Fruit fly (Drosophila melanogaster): ENCODE data around the gene Jhbp4.

Jhbp4 gene

dm6 chr3R:16042900-16043548 is at the start of gene Jhbp4:
TSS of gene Jhbp4 (plus strand) at chr3R:16043498.
- TF ChIP-seq CG8478 (optimal IDR thresholded peaks at IDR 0.05) = no peak
- TF ChIP-seq CTCF (optimal IDR thresholded peaks at IDR 0.05) = no peak

dm6 chr3R:15993815-15994572 is 49.3 kb upstream of the Jhbp4 start:
- TF ChIP-seq CTCF (optimal IDR thresholded peaks at IDR 0.05) = no peak
- no peak for TF ChIP-seq CG8478 (optimal IDR thresholded peaks at IDR 0.05)

DNA sequence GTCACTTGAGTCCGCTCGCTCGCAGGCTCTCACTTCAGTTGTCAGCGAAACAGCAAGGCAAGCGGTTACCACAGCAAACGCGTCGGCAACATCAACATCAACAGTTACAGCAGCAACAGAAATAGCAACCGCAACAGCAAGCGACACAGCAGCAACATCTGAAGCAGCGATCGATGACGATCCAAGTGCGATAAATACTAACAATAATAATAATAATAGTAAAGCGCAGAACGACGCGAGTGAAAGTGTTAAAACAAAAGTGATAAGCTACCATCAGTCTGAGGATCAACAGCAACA is 48.8 kb upstream of the Jhbp4 start:
- no peak for TF ChIP-seq CG8478 (optimal IDR thresholded peaks at IDR 0.05)

DNA sequence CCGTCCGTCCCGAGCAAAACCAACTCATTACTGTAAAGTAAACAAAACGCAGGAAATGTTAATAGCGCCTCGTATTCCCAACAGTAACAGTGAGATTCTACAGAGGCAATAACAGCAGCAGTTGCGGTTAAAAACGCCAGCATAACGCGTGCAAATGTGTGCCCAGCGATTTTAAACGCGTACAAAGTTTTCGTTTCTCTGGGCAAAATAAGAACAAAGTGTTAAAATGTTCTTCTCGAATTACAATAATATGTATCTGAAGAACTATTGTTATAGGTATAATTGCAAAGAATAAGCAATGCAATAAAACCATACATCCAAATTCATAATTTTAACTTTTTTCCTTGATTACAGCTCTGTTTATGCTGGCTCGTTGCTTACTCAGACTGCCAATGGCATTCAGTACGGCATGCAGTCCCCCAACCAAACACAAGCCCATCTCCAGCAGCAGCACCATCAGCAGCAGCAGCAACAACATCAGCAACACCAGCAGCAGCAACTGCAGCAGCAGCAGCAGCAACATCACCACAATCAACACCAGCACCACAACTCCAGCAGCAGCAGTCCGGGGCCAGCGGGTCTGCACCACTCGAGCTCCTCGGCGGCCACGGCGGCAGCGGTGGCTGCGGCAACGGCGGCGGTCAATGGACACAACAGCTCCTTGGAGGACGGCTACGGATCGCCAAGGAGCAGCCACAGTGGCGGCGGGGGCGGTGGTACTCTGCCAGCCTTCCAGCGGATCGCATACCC is 44.2 kb upstream of the Jhbp4 start:
- TF ChIP-seq CG8478 (optimal IDR thresholded peaks at IDR 0.05) = no peak
- TF ChIP-seq CTCF (optimal IDR thresholded peaks at IDR 0.05) = no peak

DNA sequence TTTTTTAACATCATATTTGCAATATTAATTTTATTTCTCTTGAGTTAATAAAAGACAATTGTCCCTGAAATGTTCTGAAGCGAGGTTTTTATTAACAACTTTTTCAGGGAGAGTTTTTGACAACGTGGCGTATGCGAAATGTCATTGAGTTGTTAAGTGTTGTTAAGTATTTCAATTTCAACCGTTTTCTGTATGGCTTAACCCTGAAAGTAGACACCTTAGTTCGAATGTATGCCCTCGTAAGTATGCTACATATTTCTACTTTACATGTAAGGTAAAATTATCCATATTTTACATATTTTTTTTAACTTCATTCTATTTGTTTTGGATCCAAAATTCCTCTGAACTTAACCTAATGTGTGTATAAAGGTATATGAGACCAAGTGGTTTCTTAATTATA is 39.3 kb upstream of the Jhbp4 start:
- TF ChIP-seq CTCF (optimal IDR thresholded peaks at IDR 0.05) (peak; percentile 15 to 53), CG8478 (optimal IDR thresholded peaks at IDR 0.05) (no peak)

- peak; percentile 61 for TF ChIP-seq CG8478 (optimal IDR thresholded peaks at IDR 0.05)
- no peak for TF ChIP-seq CTCF (optimal IDR thresholded peaks at IDR 0.05)
Observed at dm6 chr3R:16004691-16005474, 38.4 kb upstream of the Jhbp4 start.

dm6 chr3R:16005943-16006342 is 37.4 kb upstream of the Jhbp4 start:
- TF ChIP-seq CTCF (optimal IDR thresholded peaks at IDR 0.05) (no peak), CG8478 (optimal IDR thresholded peaks at IDR 0.05) (no peak)

DNA sequence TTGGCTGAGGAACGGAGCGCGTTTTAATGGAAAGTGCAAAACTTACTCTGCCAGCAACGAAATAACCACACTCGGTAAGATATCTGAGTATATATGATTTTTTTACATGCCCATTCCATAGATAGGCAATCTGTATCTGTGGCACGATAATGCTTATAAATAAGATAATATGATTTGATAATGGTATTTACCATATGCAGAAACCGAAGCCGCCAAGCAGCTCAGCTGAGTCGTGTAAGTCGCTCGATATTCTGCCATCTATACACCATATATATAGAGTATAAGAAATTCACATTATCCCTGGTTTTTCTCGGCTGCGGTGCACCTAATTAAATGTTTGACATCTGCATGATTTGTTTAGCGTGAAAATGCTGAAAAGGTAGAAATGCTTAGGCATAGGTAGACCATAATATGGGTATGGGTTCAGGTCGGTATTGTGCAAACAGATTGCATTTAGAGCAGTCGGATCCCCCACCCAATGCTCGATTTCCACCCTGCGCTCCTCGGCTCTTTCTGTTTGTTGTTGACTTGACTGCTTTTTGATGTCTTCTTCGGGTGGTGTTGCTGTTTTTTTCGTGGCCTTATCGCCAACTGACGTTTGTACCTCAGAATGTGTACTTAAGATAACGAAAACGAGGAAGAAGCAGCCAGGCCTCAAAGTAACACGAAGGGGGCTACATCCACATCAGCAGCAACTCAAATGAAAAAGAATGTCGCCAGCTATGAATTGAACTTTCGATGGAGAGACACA is 36.3 kb upstream of the Jhbp4 start:
- no peak for TF ChIP-seq CG8478 (optimal IDR thresholded peaks at IDR 0.05)
- no peak for TF ChIP-seq CTCF (optimal IDR thresholded peaks at IDR 0.05)

dm6 chr3R:16008300-16008699 is 35.0 kb upstream of the Jhbp4 start:
- TF ChIP-seq CG8478 (optimal IDR thresholded peaks at IDR 0.05) (no peak), CTCF (optimal IDR thresholded peaks at IDR 0.05) (no peak)

DNA sequence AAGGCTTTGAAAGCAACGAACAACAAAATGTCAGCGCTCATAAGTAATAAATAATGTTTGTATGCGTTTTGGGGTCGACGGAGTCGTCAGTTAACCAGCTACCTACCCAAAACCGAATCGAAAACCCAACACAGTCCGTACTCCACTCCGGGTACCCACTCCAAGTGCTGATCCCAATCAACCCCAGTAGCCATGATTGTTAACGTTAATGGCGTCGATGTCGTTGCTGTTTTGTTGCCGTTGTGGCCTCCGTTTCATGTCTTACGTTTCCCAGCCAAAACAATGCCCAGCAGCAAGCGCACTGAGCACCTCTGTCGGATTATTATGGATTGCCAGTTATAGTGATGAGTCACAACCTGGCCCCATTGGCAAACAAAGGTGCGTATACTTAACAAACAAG is 34.3 kb upstream of the Jhbp4 start, which contains the start of gene GATAe:
Gene GATAe (plus strand): TSS at position 76 of the 400 bp plus-strand sequence.
- no peak for TF ChIP-seq CG8478 (optimal IDR thresholded peaks at IDR 0.05)

- no peak for TF ChIP-seq CTCF (optimal IDR thresholded peaks at IDR 0.05)
- TF ChIP-seq CG8478 (optimal IDR thresholded peaks at IDR 0.05) = no peak
Observed at dm6 chr3R:16010009-16010505, 33.2 kb upstream of the Jhbp4 start.

DNA sequence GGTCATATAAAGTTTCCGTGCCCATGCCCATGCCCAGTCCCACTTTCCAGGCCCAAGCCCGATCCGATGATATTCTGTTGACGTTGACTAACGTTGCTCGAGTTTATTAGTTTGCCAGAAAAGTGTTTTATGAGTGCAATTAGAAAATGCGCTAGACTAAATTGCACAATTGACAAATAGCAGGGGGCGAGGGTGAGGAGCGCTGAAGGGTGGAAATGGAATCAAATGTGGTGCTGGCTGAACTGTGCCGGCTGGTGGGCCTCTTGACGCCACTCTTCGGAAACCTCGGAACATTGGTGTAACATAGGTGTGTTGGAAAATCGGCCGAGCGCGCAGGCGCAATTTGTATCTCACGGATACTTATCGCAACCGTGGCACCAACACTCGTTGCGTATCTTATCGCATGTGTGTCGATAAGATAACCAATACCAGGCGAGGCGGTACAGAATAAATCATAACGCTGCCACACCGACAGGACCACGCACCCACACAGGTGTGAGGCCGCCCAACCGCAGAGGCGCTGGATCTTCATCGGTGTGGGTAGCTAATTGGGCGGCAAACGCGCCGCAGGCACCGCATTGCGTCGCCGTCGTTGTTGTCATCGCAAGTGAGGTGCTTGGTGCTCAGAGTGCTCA is 31.5 kb upstream of the Jhbp4 start:
- TF ChIP-seq CTCF (optimal IDR thresholded peaks at IDR 0.05) (no peak), CG8478 (optimal IDR thresholded peaks at IDR 0.05) (no peak)

dm6 chr3R:16013580-16013979 is 29.7 kb upstream of the Jhbp4 start:
- TF ChIP-seq CG8478 (optimal IDR thresholded peaks at IDR 0.05) (no peak), CTCF (optimal IDR thresholded peaks at IDR 0.05) (no peak)

DNA sequence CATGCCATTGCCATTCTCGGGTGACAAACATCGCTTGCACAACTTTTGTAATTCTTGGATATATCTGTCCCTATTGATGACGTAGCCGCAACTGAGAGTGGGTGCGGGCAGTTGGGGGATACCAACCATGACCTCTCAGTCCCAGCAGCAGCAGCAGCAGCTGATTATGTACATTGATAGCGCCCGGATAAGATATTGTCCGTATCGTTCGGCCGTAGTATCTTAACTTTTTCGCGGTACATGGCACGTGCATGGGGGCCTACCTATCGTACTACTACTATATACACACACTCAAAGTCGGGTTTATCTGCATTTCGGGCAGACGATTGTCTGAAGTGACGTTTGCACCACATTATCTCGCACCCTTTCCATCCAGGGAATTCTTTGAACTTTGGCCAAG is 28.7 kb upstream of the Jhbp4 start:
- TF ChIP-seq CTCF (optimal IDR thresholded peaks at IDR 0.05) (no peak), CG8478 (optimal IDR thresholded peaks at IDR 0.05) (no peak)
